Worm (Caenorhabditis elegans): ENCODE measurements around the gene ins-31.

- TF ChIP-seq aly-2 (tag; optimal IDR thresholded peaks at IDR 0.05), result no peak
- no peak for TF ChIP-seq pqm-1 (tag; optimal IDR thresholded peaks at IDR 0.05)
- no peak for TF ChIP-seq nhr-67 (tag; optimal IDR thresholded peaks at IDR 0.05)
- TF ChIP-seq nhr-25 (tag; optimal IDR thresholded peaks at IDR 0.05), result no peak
- TF ChIP-seq nhr-77 (tag; optimal IDR thresholded peaks at IDR 0.05), result no peak
- no peak for TF ChIP-seq fos-1 (tag; optimal IDR thresholded peaks at IDR 0.05)
- TF ChIP-seq elt-2 (tag; optimal IDR thresholded peaks at IDR 0.05), result no peak
These were observed 48.3 kb upstream of the ins-31 start, which contains the start of gene copb-1 for ce11 chrII:3078496-3078895.

Measured in whole organism, L3 larva.